Worm (Caenorhabditis elegans) whole organism, midembryonic: ENCODE results near the gene C45G9.12.

Source experiments
- T22C8.4 ChIP-seq: fragments of 200-800 bp; sonication (Bioruptor generic); IDR thresholded peaks from 2 replicates; pipeline ENCODE4 v1.3.6; 2022; ENCODE audit warnings: missing genetic modification characterization, missing compliant biosample characterization
- cog-1 ChIP-seq: sonication (generic microtip); optimal IDR thresholded peaks from 2 replicates; lab custom pipeline; 2016; ENCODE audit warnings: missing genetic modification characterization, missing compliant biosample characterization
- flt-1 ChIP-seq: fragments of 200-800 bp; sonication (Bioruptor generic); IDR thresholded peaks from 2 replicates; pipeline ENCODE4 v1.3.6; 2022; ENCODE audit warnings: missing genetic modification characterization, missing compliant biosample characterization
- klf-2 ChIP-seq: fragments of 200-800 bp; sonication (Bioruptor generic); conservative IDR thresholded peaks from 2 replicates; pipeline ENCODE4 v1.3.6; 2022; ENCODE audit warnings: missing genetic modification reagents, missing genetic modification characterization, missing compliant biosample characterization
- med-1 ChIP-seq: sonication (generic microtip); optimal IDR thresholded peaks from 2 replicates; lab custom pipeline; 2017; ENCODE audit warnings: missing genetic modification characterization, mild to moderate bottlenecking, missing compliant biosample characterization, antibody characterized with exemption, missing genetic modification reagents; ENCODE audit not compliant: insufficient read depth
- ref-1 ChIP-seq: fragments of 200-800 bp; sonication (Bioruptor generic); conservative IDR thresholded peaks from 2 replicates; pipeline ENCODE4 v1.3.6; 2022; ENCODE audit warnings: missing genetic modification reagents, missing genetic modification characterization, missing compliant biosample characterization
- tab-1 ChIP-seq: fragments of 200-800 bp; sonication (Bioruptor generic); IDR thresholded peaks from 2 replicates; pipeline ENCODE4 v1.3.6; 2022; ENCODE audit warnings: missing genetic modification characterization, missing compliant biosample characterization
- ztf-23 ChIP-seq: fragments of 200-800 bp; sonication (Bioruptor generic); IDR thresholded peaks from 2 replicates; pipeline ENCODE4 v1.3.6; 2022; ENCODE audit warnings: missing genetic modification reagents, missing genetic modification characterization, missing compliant biosample characterization
- ztf-29 ChIP-seq: fragments of 200-800 bp; sonication (Bioruptor generic); IDR thresholded peaks from 2 replicates; pipeline ENCODE4 v1.3.6; 2022; ENCODE audit warnings: missing genetic modification reagents, missing genetic modification characterization, missing compliant biosample characterization

The C45G9.12 gene

DNA sequence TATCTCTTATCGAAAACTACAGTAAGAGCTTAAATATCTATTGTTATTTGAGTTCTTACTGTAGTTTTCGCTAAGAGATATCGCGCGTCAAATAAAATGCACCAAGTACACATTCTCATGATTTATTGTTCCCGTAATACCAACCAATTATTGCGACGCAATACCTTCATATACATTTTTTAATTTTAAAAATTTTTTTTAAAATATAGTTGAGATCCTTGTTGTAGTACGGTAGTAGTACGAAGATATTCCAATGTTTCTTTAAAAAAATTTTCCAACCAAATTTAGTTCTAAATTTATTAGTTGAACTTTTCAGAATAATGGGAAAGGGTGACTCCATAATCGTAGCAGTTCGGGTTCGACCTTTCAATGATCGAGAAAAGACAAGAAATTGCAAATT lies 40.8 kb downstream of the C45G9.12 start, which contains the start of gene klp-6:
klp-6 (plus strand) TSS at position 301 of the 400 bp plus-strand sequence.
- no peak for TF ChIP-seq med-1 (GFP tag; lab: Kevin White, UChicago)
- TF ChIP-seq cog-1 (tag; lab: Kevin White, UChicago) = no peak
- no peak for TF ChIP-seq ztf-29 (GFP tag; lab: Robert Waterston, UW)
- no peak for TF ChIP-seq ztf-23
- no peak for TF ChIP-seq T22C8.4 (GFP tag; lab: Robert Waterston, UW)
- no peak for TF ChIP-seq flt-1
- no peak for TF ChIP-seq klf-2 (GFP tag; lab: Robert Waterston, UW)
- no peak for TF ChIP-seq tab-1 (GFP tag; lab: Robert Waterston, UW)
- TF ChIP-seq ref-1 = no peak

DNA sequence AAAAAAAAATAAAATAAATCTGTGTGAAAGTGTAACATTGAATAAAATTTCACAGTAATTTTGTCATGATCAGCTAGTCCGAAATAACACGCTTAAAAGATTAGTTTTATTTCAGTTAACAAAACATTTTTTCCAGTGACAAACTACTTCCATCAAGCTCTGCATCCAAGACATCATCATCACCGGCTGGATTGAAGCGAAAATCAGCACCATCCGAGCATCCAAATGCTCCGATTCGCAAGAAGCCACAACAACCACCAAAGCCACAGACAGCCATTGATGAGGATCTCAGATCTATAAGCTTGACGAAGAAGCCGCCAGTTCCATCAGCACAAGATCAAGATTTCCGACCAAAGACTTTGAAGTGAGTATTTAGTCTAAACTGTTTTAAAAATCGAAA lies 44.2 kb downstream of the C45G9.12 start:
- no peak for TF ChIP-seq flt-1
- TF ChIP-seq ztf-29 (GFP tag; lab: Robert Waterston, UW) = no peak
- TF ChIP-seq cog-1 (tag; lab: Kevin White, UChicago) = no peak
- TF ChIP-seq ref-1 = no peak
- TF ChIP-seq T22C8.4 (GFP tag; lab: Robert Waterston, UW) = no peak
- no peak for TF ChIP-seq ztf-23
- no peak for TF ChIP-seq med-1 (GFP tag; lab: Kevin White, UChicago)
- no peak for TF ChIP-seq klf-2 (GFP tag; lab: Robert Waterston, UW)
- no peak for TF ChIP-seq tab-1 (GFP tag; lab: Robert Waterston, UW)

ce11 chrIII:5026366-5026765 lies 45.0 kb downstream of the C45G9.12 start:
- TF ChIP-seq tab-1 (GFP tag; lab: Robert Waterston, UW) (no peak), ztf-29 (GFP tag; lab: Robert Waterston, UW) (no peak), flt-1 (no peak), ztf-23 (no peak), med-1 (GFP tag; lab: Kevin White, UChicago) (no peak), T22C8.4 (GFP tag; lab: Robert Waterston, UW) (no peak), cog-1 (tag; lab: Kevin White, UChicago) (no peak), ref-1 (no peak)

DNA sequence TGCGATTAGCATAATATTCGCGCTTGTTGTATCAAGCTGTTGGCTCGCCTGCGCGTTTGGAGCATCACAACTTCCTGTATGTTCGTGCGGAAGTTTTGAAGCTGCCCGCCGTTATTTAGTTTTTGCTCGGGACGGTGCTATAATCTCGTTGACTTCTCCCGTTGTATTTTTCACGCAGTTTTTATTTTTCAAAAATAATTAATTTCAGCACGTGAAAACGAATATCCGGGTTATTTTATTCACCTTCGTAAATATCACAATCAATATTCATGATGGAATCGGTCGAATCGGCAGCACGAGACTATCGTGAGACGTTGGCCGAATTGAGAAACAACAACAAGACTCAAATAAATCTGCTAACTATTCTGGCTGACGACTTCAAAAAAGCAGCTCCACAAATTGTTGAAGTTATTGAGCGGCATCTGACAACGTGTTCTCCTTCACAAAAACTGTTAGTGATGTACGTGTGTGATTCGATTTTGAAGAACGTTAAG lies 46.2 kb downstream of the C45G9.12 start:
- no peak for TF ChIP-seq flt-1
- no peak for TF ChIP-seq cog-1 (tag; lab: Kevin White, UChicago)
- no peak; the same call in 1 of the 2 replicates for TF ChIP-seq ztf-23
- no peak for TF ChIP-seq ztf-29 (GFP tag; lab: Robert Waterston, UW)
- TF ChIP-seq klf-2 (GFP tag; lab: Robert Waterston, UW) = no peak
- no peak for TF ChIP-seq med-1 (GFP tag; lab: Kevin White, UChicago)
- no peak for TF ChIP-seq tab-1 (GFP tag; lab: Robert Waterston, UW)
- TF ChIP-seq T22C8.4 (GFP tag; lab: Robert Waterston, UW) = no peak
- TF ChIP-seq ref-1 = no peak

DNA sequence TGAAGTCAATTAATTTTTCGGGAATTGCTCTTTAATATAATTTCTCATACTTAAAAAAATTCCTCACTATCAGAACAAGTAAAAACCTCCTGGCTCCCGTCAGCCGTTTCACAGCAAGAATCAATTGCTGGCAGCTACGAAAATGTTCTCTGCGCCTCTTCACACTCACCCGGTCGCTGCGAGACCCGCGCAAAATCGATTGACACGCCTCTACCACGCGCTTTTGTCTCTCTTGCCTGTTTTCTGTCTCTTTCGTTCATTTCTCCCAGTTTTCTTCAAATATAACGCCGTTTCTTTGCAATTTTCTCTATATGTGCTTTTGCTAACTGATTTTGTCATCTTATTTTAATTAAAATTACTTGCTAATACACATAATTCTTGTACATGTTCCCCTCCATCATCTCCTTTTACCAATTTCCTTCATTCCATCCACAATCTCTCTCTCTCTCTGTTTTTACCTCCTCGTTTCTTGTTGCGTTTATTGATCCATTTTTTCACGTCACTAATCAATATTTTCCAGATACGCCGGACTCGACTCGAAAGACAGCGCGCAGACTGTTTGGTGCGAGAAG lies 46.9 kb downstream of the C45G9.12 start, which contains the start of gene pcf-11:
pcf-11 (plus strand) TSS at position 522 of the 572 bp plus-strand sequence.
- TF ChIP-seq tab-1 (GFP tag; lab: Robert Waterston, UW) (no peak), T22C8.4 (GFP tag; lab: Robert Waterston, UW) (peak; percentile 91), ref-1 (no peak), ztf-23 (peak; percentile 80), klf-2 (GFP tag; lab: Robert Waterston, UW) (no peak), med-1 (GFP tag; lab: Kevin White, UChicago) (peak; percentile 11), ztf-29 (GFP tag; lab: Robert Waterston, UW) (no peak), cog-1 (tag; lab: Kevin White, UChicago) (peak; percentile 22), flt-1 (no peak)

DNA sequence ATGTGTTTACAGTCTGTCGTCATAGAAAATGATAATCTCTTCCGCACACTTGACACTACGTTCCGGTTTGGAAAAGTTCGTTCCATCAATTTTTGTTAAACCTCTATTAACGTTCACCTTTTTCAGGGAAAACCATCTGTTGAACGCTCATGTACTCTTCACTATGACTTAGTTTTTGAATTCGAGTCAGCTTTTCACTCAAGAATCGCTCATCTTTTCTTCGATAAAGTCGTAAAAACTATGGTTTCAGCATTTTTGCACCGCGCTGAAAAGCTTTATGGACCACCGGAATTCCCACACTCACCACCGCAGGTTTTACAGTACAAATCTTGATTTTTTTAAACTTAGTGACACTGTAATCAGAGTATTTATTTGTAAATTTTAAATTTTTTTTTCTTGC lies 47.8 kb downstream of the C45G9.12 start:
- no peak for TF ChIP-seq flt-1
- TF ChIP-seq ref-1 = no peak
- TF ChIP-seq cog-1 (tag; lab: Kevin White, UChicago) = no peak
- no peak for TF ChIP-seq klf-2 (GFP tag; lab: Robert Waterston, UW)
- no peak for TF ChIP-seq T22C8.4 (GFP tag; lab: Robert Waterston, UW)
- TF ChIP-seq ztf-29 (GFP tag; lab: Robert Waterston, UW) = no peak
- TF ChIP-seq med-1 (GFP tag; lab: Kevin White, UChicago) = no peak
- TF ChIP-seq ztf-23 = no peak
- TF ChIP-seq tab-1 (GFP tag; lab: Robert Waterston, UW) = no peak

ce11 chrIII:5022964-5023363 lies 48.4 kb downstream of the C45G9.12 start, which contains the start of gene R144.13:
TSS of gene R144.13 (plus strand) at chrIII:5023264.
- TF ChIP-seq ztf-29 (GFP tag; lab: Robert Waterston, UW) (no peak), cog-1 (tag; lab: Kevin White, UChicago) (no peak), T22C8.4 (GFP tag; lab: Robert Waterston, UW) (no peak), med-1 (GFP tag; lab: Kevin White, UChicago) (no peak), ztf-23 (no peak), tab-1 (GFP tag; lab: Robert Waterston, UW) (no peak), klf-2 (GFP tag; lab: Robert Waterston, UW) (no peak)

DNA sequence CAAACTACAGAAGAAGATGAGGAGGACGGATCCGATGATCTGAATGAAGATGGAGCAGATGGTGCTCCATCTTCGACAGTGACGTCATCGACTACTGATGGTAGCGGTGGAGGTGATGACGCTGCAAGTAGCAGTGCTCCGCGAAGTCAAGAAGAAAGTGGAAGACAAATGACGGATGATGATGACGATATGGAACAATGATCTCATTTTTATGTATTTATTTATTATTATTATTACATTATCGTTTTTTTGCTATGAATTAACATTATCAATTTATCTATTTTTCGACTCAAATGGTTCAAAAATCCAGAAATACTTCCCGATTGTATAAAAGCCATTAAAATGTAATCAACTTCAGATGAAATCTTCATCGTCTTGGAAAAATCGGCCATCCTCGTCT lies 49.7 kb downstream of the C45G9.12 start, which contains the start of gene R144.3:
R144.3 (plus strand) TSS at position 301 of the 400 bp plus-strand sequence.
- TF ChIP-seq ztf-29 (GFP tag; lab: Robert Waterston, UW) (no peak), ztf-23 (no peak)

DNA sequence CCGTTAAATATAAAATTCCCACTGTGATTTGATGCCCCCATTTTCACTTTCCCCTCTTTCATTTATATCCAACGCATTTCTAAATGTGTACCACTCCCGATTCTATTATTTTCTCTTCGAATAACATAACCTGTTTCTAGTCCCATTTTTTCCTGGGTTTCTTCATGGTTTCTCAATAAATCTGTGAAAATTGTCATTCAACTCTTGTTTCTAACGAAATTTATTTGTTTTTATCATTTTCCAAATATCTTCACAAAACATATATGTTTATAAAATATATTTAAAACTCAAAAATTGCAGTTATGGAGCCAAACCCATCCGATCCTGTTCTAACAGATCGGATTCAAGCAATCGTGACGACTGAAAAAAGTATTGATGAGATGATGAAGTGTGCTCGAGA lies 50.5 kb downstream of the C45G9.12 start, which contains the start of gene mdt-11:
mdt-11 (plus strand) TSS at position 301 of the 400 bp plus-strand sequence.
- TF ChIP-seq ref-1 = no peak
- TF ChIP-seq ztf-29 (GFP tag; lab: Robert Waterston, UW) = no peak
